Worm (Caenorhabditis elegans): ENCODE data around the gene fbxa-196.

fbxa-196 gene

ce11 chrV:6448356-6448755 is at the start of gene fbxa-196:
Gene fbxa-196, plus strand, starts transcription at chrV:6448656.
- TF ChIP-seq unc-120 (tag; optimal IDR thresholded peaks at IDR 0.05; ENCODE audit: poor library complexity, severe bottlenecking), result no peak
- no peak for TF ChIP-seq zip-8 (tag; optimal IDR thresholded peaks at IDR 0.05)
- TF ChIP-seq tbx-8 (GFP tag; optimal IDR thresholded peaks at IDR 0.05), result no peak
- no peak for TF ChIP-seq M03D4.4 (tag; optimal IDR thresholded peaks at IDR 0.05)
- no peak for TF ChIP-seq cnd-1 (tag; optimal IDR thresholded peaks at IDR 0.05)
- TF ChIP-seq lsy-2 (tag; optimal IDR thresholded peaks at IDR 0.05), result no peak
- TF ChIP-seq hlh-1 (tag; optimal IDR thresholded peaks at IDR 0.05), result no peak
- no peak for TF ChIP-seq nhr-237 (tag; optimal IDR thresholded peaks at IDR 0.05)

- TF ChIP-seq ceh-39 (tag; optimal IDR thresholded peaks at IDR 0.05) (no peak), ham-2 (GFP tag; optimal IDR thresholded peaks at IDR 0.05) (no peak), lin-13 (tag; optimal IDR thresholded peaks at IDR 0.05) (no peak), hlh-1 (tag; optimal IDR thresholded peaks at IDR 0.05) (no peak), zip-8 (tag; optimal IDR thresholded peaks at IDR 0.05) (no peak), nhr-237 (tag; optimal IDR thresholded peaks at IDR 0.05) (no peak), elt-1 (tag; optimal IDR thresholded peaks at IDR 0.05; ENCODE audit: borderline replicate concordance, insufficient read depth) (no peak), snpc-4 (tag; optimal IDR thresholded peaks at IDR 0.05) (no peak), bed-3 (GFP tag; optimal IDR thresholded peaks at IDR 0.05) (no peak), ceh-83 (GFP tag; optimal IDR thresholded peaks at IDR 0.05) (no peak), ceh-43 (GFP tag; optimal IDR thresholded peaks at IDR 0.05) (no peak), nhr-28 (tag; optimal IDR thresholded peaks at IDR 0.05) (no peak)
These were observed 49.5 kb upstream of the fbxa-196 start for ce11 chrV:6398922-6399321.

- TF ChIP-seq blmp-1 (tag; optimal IDR thresholded peaks at IDR 0.05), result no peak
- TF ChIP-seq sem-2 (GFP tag; optimal IDR thresholded peaks at IDR 0.05), result no peak
These were observed 48.6 kb upstream of the fbxa-196 start, which contains the start of gene gfi-1 for ce11 chrV:6399831-6400230. Gene gfi-1, minus strand, starts transcription at chrV:6399931.

ce11 chrV:6400528-6400927 is 47.9 kb upstream of the fbxa-196 start:
- TF ChIP-seq unc-39 (tag; optimal IDR thresholded peaks at IDR 0.05), result no peak
- no peak for TF ChIP-seq flh-1 (GFP tag; optimal IDR thresholded peaks at IDR 0.05)
- TF ChIP-seq nhr-28 (tag; optimal IDR thresholded peaks at IDR 0.05), result no peak
- no peak for TF ChIP-seq elt-3 (tag; optimal IDR thresholded peaks at IDR 0.05)
- TF ChIP-seq lsy-2 (tag; optimal IDR thresholded peaks at IDR 0.05), result no peak
- TF ChIP-seq unc-120 (tag; optimal IDR thresholded peaks at IDR 0.05; ENCODE audit: poor library complexity, severe bottlenecking), result no peak
- TF ChIP-seq bed-3 (GFP tag; optimal IDR thresholded peaks at IDR 0.05), result no peak
- no peak for TF ChIP-seq ham-2 (GFP tag; optimal IDR thresholded peaks at IDR 0.05)
- TF ChIP-seq unc-62 (GFP tag; optimal IDR thresholded peaks at IDR 0.05), result no peak
- no peak for TF ChIP-seq hlh-1 (tag; optimal IDR thresholded peaks at IDR 0.05)

ce11 chrV:6400950-6401551 is 47.4 kb upstream of the fbxa-196 start:
- no peak for TF ChIP-seq pha-4 (tag; optimal IDR thresholded peaks at IDR 0.05)
- TF ChIP-seq ham-2 (GFP tag; optimal IDR thresholded peaks at IDR 0.05), result no peak
- TF ChIP-seq sptf-1 (tag; optimal IDR thresholded peaks at IDR 0.05), result no peak
- TF ChIP-seq snpc-4 (tag; optimal IDR thresholded peaks at IDR 0.05), result no peak
- TF ChIP-seq cnd-1 (tag; optimal IDR thresholded peaks at IDR 0.05), result no peak
- TF ChIP-seq ces-1 (GFP tag; optimal IDR thresholded peaks at IDR 0.05), result no peak
- no peak for TF ChIP-seq sem-2 (GFP tag; optimal IDR thresholded peaks at IDR 0.05)
- no peak for TF ChIP-seq nhr-237 (tag; optimal IDR thresholded peaks at IDR 0.05)
- TF ChIP-seq ceh-83 (GFP tag; optimal IDR thresholded peaks at IDR 0.05), result no peak

- TF ChIP-seq nhr-2 (tag; optimal IDR thresholded peaks at IDR 0.05), result no peak
- no peak for TF ChIP-seq pha-4 (tag; optimal IDR thresholded peaks at IDR 0.05)
- no peak for TF ChIP-seq sptf-1 (tag; optimal IDR thresholded peaks at IDR 0.05)
- no peak for TF ChIP-seq zip-8 (tag; optimal IDR thresholded peaks at IDR 0.05)
- TF ChIP-seq unc-62 (GFP tag; optimal IDR thresholded peaks at IDR 0.05), result no peak
- no peak for TF ChIP-seq mab-5 (tag; optimal IDR thresholded peaks at IDR 0.05)
- no peak for TF ChIP-seq cnd-1 (tag; optimal IDR thresholded peaks at IDR 0.05)
- no peak for TF ChIP-seq drap-1 (GFP tag; optimal IDR thresholded peaks at IDR 0.05)
These were observed 40.9 kb upstream of the fbxa-196 start for ce11 chrV:6407587-6407986.
